Worm (Caenorhabditis elegans) whole organism, midembryonic: ENCODE data around the gene Y46C8AM.1.

Source experiments
- T22C8.4 ChIP-seq: fragments of 200-800 bp; sonication (Bioruptor generic); IDR thresholded peaks from 2 replicates; pipeline ENCODE4 v1.3.6; 2022; ENCODE audit warnings: missing genetic modification characterization, missing compliant biosample characterization
- flt-1 ChIP-seq: fragments of 200-800 bp; sonication (Bioruptor generic); IDR thresholded peaks from 2 replicates; pipeline ENCODE4 v1.3.6; 2022; ENCODE audit warnings: missing genetic modification characterization, missing compliant biosample characterization
- klf-2 ChIP-seq: fragments of 200-800 bp; sonication (Bioruptor generic); conservative IDR thresholded peaks from 2 replicates; pipeline ENCODE4 v1.3.6; 2022; ENCODE audit warnings: missing genetic modification reagents, missing genetic modification characterization, missing compliant biosample characterization
- ztf-23 ChIP-seq: fragments of 200-800 bp; sonication (Bioruptor generic); IDR thresholded peaks from 2 replicates; pipeline ENCODE4 v1.3.6; 2022; ENCODE audit warnings: missing genetic modification reagents, missing genetic modification characterization, missing compliant biosample characterization
- ztf-29 ChIP-seq: fragments of 200-800 bp; sonication (Bioruptor generic); IDR thresholded peaks from 2 replicates; pipeline ENCODE4 v1.3.6; 2022; ENCODE audit warnings: missing genetic modification reagents, missing genetic modification characterization, missing compliant biosample characterization

DNA sequence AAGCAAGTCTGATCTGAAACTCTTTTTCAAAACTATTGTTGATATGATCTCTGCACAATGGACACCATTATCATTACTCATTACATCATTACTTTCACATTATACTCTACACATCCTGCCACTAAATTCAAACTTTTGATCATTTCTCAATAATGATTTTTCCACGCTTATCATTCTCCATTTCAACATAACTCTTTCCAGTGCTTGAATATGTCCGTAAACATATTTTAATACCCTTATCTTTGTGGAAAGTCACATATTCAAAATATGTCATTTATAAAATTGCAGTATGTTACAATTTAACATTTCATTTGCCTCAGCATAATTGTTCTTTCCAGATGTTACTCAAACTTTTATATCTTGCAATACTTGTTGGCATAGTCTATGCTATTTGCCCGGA lies 2.3 kb upstream of the Y46C8AM.1 start, which contains the start of gene clec-75:
- TF ChIP-seq ztf-23 (GFP tag; lab: Robert Waterston, UW) = no peak
- no peak for TF ChIP-seq ztf-29 (GFP tag; lab: Robert Waterston, UW)
- TF ChIP-seq klf-2 (GFP tag; lab: Robert Waterston, UW) = no peak
- no peak for TF ChIP-seq flt-1 (GFP tag; lab: Robert Waterston, UW)
- TF ChIP-seq T22C8.4 (GFP tag; lab: Robert Waterston, UW) = no peak
